Worm (Caenorhabditis elegans): ENCODE results near the gene R07B7.2.

Gene R07B7.2

DNA sequence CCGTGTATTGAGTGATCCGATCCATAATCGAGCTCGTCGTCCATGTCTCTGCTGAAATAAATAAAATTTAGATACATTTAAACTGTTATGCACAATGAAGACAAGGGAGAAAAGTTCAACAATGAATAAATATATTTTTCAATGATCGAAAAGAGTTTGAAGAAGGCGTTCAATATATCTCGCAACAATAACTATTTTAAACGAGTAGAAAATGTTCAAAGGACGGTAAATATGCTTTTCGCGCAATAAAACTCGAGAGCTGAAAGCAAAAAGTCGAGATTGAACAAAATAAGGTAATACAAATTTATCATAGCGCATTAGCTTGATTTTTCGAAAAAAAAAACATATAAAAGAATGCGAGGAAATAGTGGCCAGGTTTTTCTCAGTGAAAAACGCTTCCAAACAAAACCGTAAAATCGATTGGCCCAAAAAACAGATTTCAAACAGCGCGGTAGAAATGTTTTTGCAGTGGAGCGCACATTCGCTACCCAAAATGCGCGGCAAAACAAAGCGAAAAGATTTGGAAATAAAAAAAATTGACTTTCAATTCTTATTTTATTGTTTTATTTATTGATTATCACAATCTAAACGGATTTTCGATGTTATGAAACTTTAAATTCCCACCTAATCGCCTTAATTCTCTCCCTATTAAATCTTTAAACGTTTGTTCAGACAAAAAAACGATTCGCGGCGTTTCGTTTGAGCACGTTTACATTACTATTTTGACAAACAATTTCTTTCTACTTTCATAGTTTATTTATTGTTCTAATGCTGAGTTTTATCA is 18.5 kb downstream of the R07B7.2 start, which contains the start of the genes kup-1 and F10C2.4 (continued):
- TF ChIP-seq nhr-47 (tag; optimal IDR thresholded peaks at IDR 0.05) (peak; percentile 63), ceh-8 (GFP tag; optimal IDR thresholded peaks at IDR 0.05) (no peak), nhr-237 (tag; optimal IDR thresholded peaks at IDR 0.05) (no peak), pax-3 (tag; optimal IDR thresholded peaks at IDR 0.05) (peak; percentile 55), C04F5.9 (tag; optimal IDR thresholded peaks at IDR 0.05) (peak; percentile 26), ceh-90 (tag; optimal IDR thresholded peaks at IDR 0.05) (no peak), sup-37 (GFP tag; optimal IDR thresholded peaks at IDR 0.05) (no peak), ztf-4 (tag; optimal IDR thresholded peaks at IDR 0.05) (no peak), unc-30 (tag; optimal IDR thresholded peaks at IDR 0.05) (no peak), nhr-84 (tag; optimal IDR thresholded peaks at IDR 0.05) (no peak), alr-1 (tag; optimal IDR thresholded peaks at IDR 0.05; ENCODE audit: borderline replicate concordance) (no peak), skn-1 (tag; optimal IDR thresholded peaks at IDR 0.05) (peak; percentile 58), snpc-4 (tag; optimal IDR thresholded peaks at IDR 0.05) (peak; percentile 19), grh-1 (GFP tag; IDR thresholded peaks at IDR 0.05) (no peak), C16A3.4 (tag; optimal IDR thresholded peaks at IDR 0.05) (peak; percentile 63), nhr-85 (tag) (peak; percentile 81), vab-15 (tag; optimal IDR thresholded peaks at IDR 0.05) (no peak), efl-1 (optimal IDR thresholded peaks at IDR 0.05) (peak; percentile 89 to 95), efl-1 (GFP tag; optimal IDR thresholded peaks at IDR 0.05 in 1 of 2) (peak; percentile 94 to 99), elt-3 (tag; optimal IDR thresholded peaks at IDR 0.05) (peak in 2 of 6 experiments; percentile 50 to 62), ceh-82 (tag; optimal IDR thresholded peaks at IDR 0.05) (peak in 1 of 3 experiments; percentile 63), rnt-1 (tag; optimal IDR thresholded peaks at IDR 0.05) (peak; percentile 50), F16B12.6 (tag; optimal IDR thresholded peaks at IDR 0.05) (peak; percentile 11), unc-130 (tag; optimal IDR thresholded peaks at IDR 0.05) (no peak), ceh-63 (GFP tag; optimal IDR thresholded peaks at IDR 0.05) (no peak), mef-2 (tag; optimal IDR thresholded peaks at IDR 0.05) (no peak), fkh-8 (tag; optimal IDR thresholded peaks at IDR 0.05) (peak; percentile 42), tbx-2 (tag; optimal IDR thresholded peaks at IDR 0.05) (peak; percentile 66), mep-1 (tag; optimal IDR thresholded peaks at IDR 0.05) (peak; percentile 5), mab-9 (GFP tag; IDR thresholded peaks at IDR 0.05) (no peak), lin-35 (GFP tag; optimal IDR thresholded peaks at IDR 0.05) (peak; percentile 93 to 96), nhr-28 (tag; optimal IDR thresholded peaks at IDR 0.05) (no peak), mdl-1 (tag; optimal IDR thresholded peaks at IDR 0.05) (no peak), lin-15B (tag; optimal IDR thresholded peaks at IDR 0.05) (peak; percentile 74), fkh-4 (tag; optimal IDR thresholded peaks at IDR 0.05; ENCODE audit: borderline replicate concordance) (no peak), ets-5 (GFP tag; IDR thresholded peaks at IDR 0.05) (no peak), hpl-2 (GFP tag; optimal IDR thresholded peaks at IDR 0.05) (no peak), nhr-20 (tag; optimal IDR thresholded peaks at IDR 0.05) (peak; percentile 71), aha-1 (tag; optimal IDR thresholded peaks at IDR 0.05) (no peak), irx-1 (tag; optimal IDR thresholded peaks at IDR 0.05) (peak; percentile 34)

ce11 chrV:12039755-12040154 is 19.8 kb downstream of the R07B7.2 start:
- no peak for TF ChIP-seq ceh-90 (tag; optimal IDR thresholded peaks at IDR 0.05)
- no peak for TF ChIP-seq nhr-84 (tag; optimal IDR thresholded peaks at IDR 0.05)
- TF ChIP-seq ztf-4 (tag; optimal IDR thresholded peaks at IDR 0.05) = no peak
- TF ChIP-seq nhr-20 (tag; optimal IDR thresholded peaks at IDR 0.05) = no peak
- peak; percentile 28 for TF ChIP-seq blmp-1 (tag; optimal IDR thresholded peaks at IDR 0.05)
- no peak for TF ChIP-seq lin-13 (GFP tag; optimal IDR thresholded peaks at IDR 0.05)
- no peak for TF ChIP-seq nhr-19 (GFP tag; conservative IDR thresholded peaks at IDR 0.05)
- peak; percentile 34 for TF ChIP-seq nhr-85 (tag)
- TF ChIP-seq lin-14 (GFP tag; optimal IDR thresholded peaks at IDR 0.05) = peak; percentile 29

Data from whole organism, L1 larva.